Fruit fly (Drosophila melanogaster): ENCODE data around the gene CG10597.

The CG10597 gene

dm6 chrX:17187495-17187894 is 43.3 kb downstream of the CG10597 start:
- TF ChIP-seq rgr (GFP tag; optimal IDR thresholded peaks at IDR 0.05): peak; percentile 32
- TF ChIP-seq sv (GFP tag; optimal IDR thresholded peaks at IDR 0.05): no peak
- TF ChIP-seq h (GFP tag; optimal IDR thresholded peaks at IDR 0.05): peak; percentile 16
- peak; percentile 20 for TF ChIP-seq OdsH (GFP tag; optimal IDR thresholded peaks at IDR 0.05)
- peak; percentile 36 for TF ChIP-seq psq (GFP tag; optimal IDR thresholded peaks at IDR 0.05)

- no peak for TF ChIP-seq Vsx2 (GFP tag; optimal IDR thresholded peaks at IDR 0.05; ENCODE audit: partially characterized antibody)
- no peak for TF ChIP-seq fru (GFP tag; optimal IDR thresholded peaks at IDR 0.05)
- no peak for TF ChIP-seq rgr (GFP tag; optimal IDR thresholded peaks at IDR 0.05)
- no peak for TF ChIP-seq Hnf4 (GFP tag; optimal IDR thresholded peaks at IDR 0.05)
- no peak for TF ChIP-seq dsf (GFP tag; optimal IDR thresholded peaks at IDR 0.05; ENCODE audit: borderline replicate concordance)
- TF ChIP-seq sage (GFP tag; optimal IDR thresholded peaks at IDR 0.05): no peak
- no peak for TF ChIP-seq CrebA (GFP tag; optimal IDR thresholded peaks at IDR 0.05; ENCODE audit: borderline replicate concordance)
- no peak for TF ChIP-seq ey (GFP tag; optimal IDR thresholded peaks at IDR 0.05)
- no peak for TF ChIP-seq Rel (GFP tag; optimal IDR thresholded peaks at IDR 0.05)
- TF ChIP-seq Rel (tag; optimal IDR thresholded peaks at IDR 0.05): no peak
Measured at dm6 chrX:17186432-17186831, 44.4 kb downstream of the CG10597 start.

- no peak for TF ChIP-seq sage (GFP tag; optimal IDR thresholded peaks at IDR 0.05)
- TF ChIP-seq pan (optimal IDR thresholded peaks at IDR 0.05): no peak
- TF ChIP-seq Myc (optimal IDR thresholded peaks at IDR 0.05): no peak
- TF ChIP-seq CG32264 (GFP tag; optimal IDR thresholded peaks at IDR 0.05): no peak
- TF ChIP-seq fru (GFP tag; optimal IDR thresholded peaks at IDR 0.05): no peak
- peak; percentile 61 for TF ChIP-seq Hr83 (GFP tag; optimal IDR thresholded peaks at IDR 0.05; ENCODE audit: poor library complexity, severe bottlenecking)
- TF ChIP-seq Dif (GFP tag; optimal IDR thresholded peaks at IDR 0.05; ENCODE audit: partially characterized antibody): no peak
Measured at dm6 chrX:17183486-17183885, 47.4 kb downstream of the CG10597 start.

dm6 chrX:17181264-17182198 is 49.3 kb downstream of the CG10597 start:
- TF ChIP-seq psq (GFP tag; optimal IDR thresholded peaks at IDR 0.05) (peak; percentile 23), Sp1 (GFP tag; optimal IDR thresholded peaks at IDR 0.05) (peak; percentile 46), lola (GFP tag; optimal IDR thresholded peaks at IDR 0.05) (no peak), GATAd (GFP tag; optimal IDR thresholded peaks at IDR 0.05) (no peak), foxo (GFP tag; optimal IDR thresholded peaks at IDR 0.05) (peak in 1 of 2 experiments; percentile 14), tai (GFP tag; optimal IDR thresholded peaks at IDR 0.05) (no peak), CG9705 (GFP tag; optimal IDR thresholded peaks at IDR 0.05) (no peak), woc (GFP tag; optimal IDR thresholded peaks at IDR 0.05) (no peak), HLH106 (tag; optimal IDR thresholded peaks at IDR 0.05) (peak; percentile 45), rgr (GFP tag; optimal IDR thresholded peaks at IDR 0.05) (peak; percentile 9), Hr78 (GFP tag; optimal IDR thresholded peaks at IDR 0.05) (no peak), OdsH (GFP tag; optimal IDR thresholded peaks at IDR 0.05) (peak; percentile 26), Dfd (GFP tag; optimal IDR thresholded peaks at IDR 0.05) (peak; percentile 75), usp (GFP tag; optimal IDR thresholded peaks at IDR 0.05) (no peak), Hnf4 (GFP tag; optimal IDR thresholded peaks at IDR 0.05) (no peak), brk (GFP tag; optimal IDR thresholded peaks at IDR 0.05) (no peak)

dm6 chrX:17180523-17180922 is 50.3 kb downstream of the CG10597 start:
- TF ChIP-seq Rel (GFP tag; optimal IDR thresholded peaks at IDR 0.05) (no peak), Rel (tag; optimal IDR thresholded peaks at IDR 0.05) (no peak)
